In the genomic region with DNA sequence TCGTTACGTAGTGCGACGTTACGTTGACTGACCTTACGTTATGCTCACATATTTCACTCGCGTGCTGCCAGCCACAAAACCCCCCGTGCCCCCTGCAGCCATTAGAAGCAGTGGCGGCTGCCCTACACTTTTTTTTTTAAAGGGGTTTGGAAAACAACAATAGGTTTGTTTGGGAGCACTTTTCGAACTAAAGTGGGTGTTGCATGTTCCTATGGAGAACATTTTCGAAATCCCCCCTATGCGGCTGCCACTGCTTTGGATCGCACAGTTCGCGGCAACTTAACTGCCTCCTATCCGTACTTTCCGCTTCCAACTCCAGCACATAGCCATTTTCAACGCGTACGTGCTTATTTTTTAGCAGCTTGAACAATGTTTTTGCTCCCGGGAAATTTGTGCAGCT, we compare ENCODE assay signal across 4 fruit fly cellular contexts.
A peak's percentile ranks its signal among the peaks of the same experiment; 100 is the strongest.
TF ChIP-seq lines count a peak whose summit lies in the region.

No protein-coding gene starts in this region.

- no peak for TF ChIP-seq CTCF in whole organism, embryonic (GFP tag; optimal IDR thresholded peaks at IDR 0.05; lab: Kevin White, UChicago)

TF ChIP-seq in whole organism, embryonic, 481 proteins besides CTCF, POLR2A, EP300 and RAD21 (continues in another document):
- TF ChIP-seq Hmr (GFP tag; optimal IDR thresholded peaks at IDR 0.05; lab: Kevin White, UChicago): peak; percentile 25
- no peak for TF ChIP-seq Scr (GFP tag; IDR thresholded peaks at IDR 0.05; lab: Robert Waterston, UW; ENCODE audit: partially characterized antibody)
- no peak for TF ChIP-seq CG17912 (GFP tag; optimal IDR thresholded peaks at IDR 0.05; lab: Kevin White, UChicago)
- TF ChIP-seq dysf (GFP tag; IDR thresholded peaks at IDR 0.05; lab: Robert Waterston, UW): 0 out of 3 replicates have a peak, but pooled peaks have one; percentile 42
- peak; percentile 11 for TF ChIP-seq CG30403 (GFP tag; optimal IDR thresholded peaks at IDR 0.05; lab: Kevin White, UChicago)
- no peak for TF ChIP-seq hkb (optimal IDR thresholded peaks at IDR 0.05; lab: Kevin White, UChicago)
- 0 out of 2 replicates have a peak, but pooled peaks have one; percentile 31 for TF ChIP-seq hkb (GFP tag; IDR thresholded peaks at IDR 0.05; lab: Robert Waterston, UW)
- peak; percentile 28; the same call in 1 of the 2 replicates for TF ChIP-seq H2.0 (GFP tag; IDR thresholded peaks at IDR 0.05; lab: Robert Waterston, UW)
- TF ChIP-seq otp (GFP tag; IDR thresholded peaks at IDR 0.05; lab: Robert Waterston, UW): no peak
- no peak for TF ChIP-seq H15 (GFP tag; IDR thresholded peaks at IDR 0.05; lab: Robert Waterston, UW)
- peak; percentile 17 for TF ChIP-seq unpg (GFP tag; optimal IDR thresholded peaks at IDR 0.05; lab: Kevin White, UChicago)
- TF ChIP-seq CG3726 (GFP tag; IDR thresholded peaks at IDR 0.05; lab: Robert Waterston, UW): no peak
- no peak for TF ChIP-seq CG33213 (GFP tag; optimal IDR thresholded peaks at IDR 0.05; lab: Kevin White, UChicago)
- no peak for TF ChIP-seq grau (tag; optimal IDR thresholded peaks at IDR 0.05; lab: Kevin White, UChicago)
- TF ChIP-seq lab (GFP tag; optimal IDR thresholded peaks at IDR 0.05; lab: Kevin White, UChicago): peak; percentile 50
- no peak for TF ChIP-seq fd3F (GFP tag; optimal IDR thresholded peaks at IDR 0.05; lab: Kevin White, UChicago)
- TF ChIP-seq HLH3B (GFP tag; IDR thresholded peaks at IDR 0.05; lab: Robert Waterston, UW): 0 out of 2 replicates have a peak, but pooled peaks have one; percentile 27
- TF ChIP-seq pfk (GFP tag; optimal IDR thresholded peaks at IDR 0.05; lab: Kevin White, UChicago): no peak
- peak; percentile 5; the same call in 1 of the 2 replicates for TF ChIP-seq Ada2b (GFP tag; IDR thresholded peaks at IDR 0.05; lab: Robert Waterston, UW)
- TF ChIP-seq CG3281 (GFP tag; optimal IDR thresholded peaks at IDR 0.05; lab: Kevin White, UChicago): no peak
- TF ChIP-seq CG32767 (GFP tag; IDR thresholded peaks at IDR 0.05; lab: Robert Waterston, UW): no peak

TF ChIP-seq in whole organism, prepupa, 60 proteins besides CTCF, POLR2A, EP300 and RAD21 (continues in another document):
- TF ChIP-seq CG8319 (GFP tag; optimal IDR thresholded peaks at IDR 0.05; lab: Kevin White, UChicago): no peak
- no peak for TF ChIP-seq CG3032 (tag; optimal IDR thresholded peaks at IDR 0.05; lab: Kevin White, UChicago)
- TF ChIP-seq svp (GFP tag; lab: Kevin White, UChicago): peak; percentile 43
- no peak for TF ChIP-seq CG11762 (GFP tag; optimal IDR thresholded peaks at IDR 0.05; lab: Kevin White, UChicago; ENCODE audit: insufficient read depth)
- peak; percentile 8 for TF ChIP-seq CG6808 (GFP tag; optimal IDR thresholded peaks at IDR 0.05; lab: Kevin White, UChicago)
- TF ChIP-seq eg (GFP tag; IDR thresholded peaks at IDR 0.05; lab: Robert Waterston, UW): peak; percentile 44; the same call in 1 of the 3 replicates
- TF ChIP-seq dac (GFP tag; optimal IDR thresholded peaks at IDR 0.05; lab: Kevin White, UChicago): no peak
- TF ChIP-seq CG11902 (GFP tag; optimal IDR thresholded peaks at IDR 0.05; lab: Kevin White, UChicago): no peak
- TF ChIP-seq CG1621 (tag; optimal IDR thresholded peaks at IDR 0.05; lab: Kevin White, UChicago): no peak
- TF ChIP-seq Ets96B (tag; optimal IDR thresholded peaks at IDR 0.05; lab: Kevin White, UChicago): no peak
- TF ChIP-seq net (GFP tag; optimal IDR thresholded peaks at IDR 0.05; lab: Kevin White, UChicago): peak; percentile 26
- no peak for TF ChIP-seq CG6276 (GFP tag; optimal IDR thresholded peaks at IDR 0.05; lab: Kevin White, UChicago)
- no peak for TF ChIP-seq CG11294 (GFP tag; IDR thresholded peaks at IDR 0.05; lab: Robert Waterston, UW)
- TF ChIP-seq vri (GFP tag; optimal IDR thresholded peaks at IDR 0.05; lab: Kevin White, UChicago): no peak
- TF ChIP-seq Ets21C (GFP tag; optimal IDR thresholded peaks at IDR 0.05; lab: Kevin White, UChicago): no peak
- TF ChIP-seq salr (GFP tag; optimal IDR thresholded peaks at IDR 0.05; lab: Kevin White, UChicago): no peak
- no peak for TF ChIP-seq CG4318 (GFP tag; optimal IDR thresholded peaks at IDR 0.05; lab: Kevin White, UChicago)
- no peak for TF ChIP-seq CG16779 (tag; optimal IDR thresholded peaks at IDR 0.05; lab: Kevin White, UChicago)
- no peak for TF ChIP-seq CG6792 (GFP tag; optimal IDR thresholded peaks at IDR 0.05; lab: Kevin White, UChicago)
- no peak for TF ChIP-seq CG7368 (GFP tag; optimal IDR thresholded peaks at IDR 0.05; lab: Kevin White, UChicago)
- no peak for TF ChIP-seq Lpt (GFP tag; optimal IDR thresholded peaks at IDR 0.05; lab: Kevin White, UChicago)
- TF ChIP-seq cyc (GFP tag; optimal IDR thresholded peaks at IDR 0.05; lab: Kevin White, UChicago): no peak
- TF ChIP-seq fd59A (GFP tag; optimal IDR thresholded peaks at IDR 0.05; lab: Kevin White, UChicago): no peak

TF ChIP-seq in whole organism, pupa, 21 proteins besides CTCF, POLR2A, EP300 and RAD21:
- TF ChIP-seq Pif1A (GFP tag; optimal IDR thresholded peaks at IDR 0.05; lab: Kevin White, UChicago) (peak; percentile 32), CG8159 (tag; optimal IDR thresholded peaks at IDR 0.05; lab: Kevin White, UChicago) (peak; percentile 30), CG17806 (tag; optimal IDR thresholded peaks at IDR 0.05; lab: Kevin White, UChicago) (peak; percentile 7), EcR (GFP tag; optimal IDR thresholded peaks at IDR 0.05; lab: Kevin White, UChicago) (no peak), CG10348 (GFP tag; IDR thresholded peaks at IDR 0.05; lab: Robert Waterston, UW) (no peak), fd96Ca (GFP tag; IDR thresholded peaks at IDR 0.05; lab: Robert Waterston, UW) (peak; percentile 61; the same call in 2 of the 3 replicates), CG15710 (tag; optimal IDR thresholded peaks at IDR 0.05; lab: Kevin White, UChicago) (peak; percentile 28), Ets98B (GFP tag; IDR thresholded peaks at IDR 0.05; lab: Robert Waterston, UW) (peak; percentile 28; the same call in 1 of the 2 replicates), CG14655 (GFP tag; optimal IDR thresholded peaks at IDR 0.05; lab: Kevin White, UChicago) (peak; percentile 30), gl (tag; optimal IDR thresholded peaks at IDR 0.05; lab: Kevin White, UChicago) (no peak), Pif1B (GFP tag; optimal IDR thresholded peaks at IDR 0.05; lab: Kevin White, UChicago) (no peak), CG4496 (GFP tag; IDR thresholded peaks at IDR 0.05; lab: Robert Waterston, UW) (peak; percentile 34; the same call in 1 of the 3 replicates), CG9948 (tag; optimal IDR thresholded peaks at IDR 0.05; lab: Kevin White, UChicago) (no peak)
TF ChIP-seq in whole organism, pupa: peak in this region for 8.

TF ChIP-seq in whole organism, wandering third instar larva, 38 proteins besides CTCF, POLR2A, EP300 and RAD21:
- TF ChIP-seq tai (GFP tag; optimal IDR thresholded peaks at IDR 0.05; lab: Kevin White, UChicago) (no peak), fru (GFP tag; optimal IDR thresholded peaks at IDR 0.05; lab: Kevin White, UChicago) (peak; percentile 26), usp (GFP tag; optimal IDR thresholded peaks at IDR 0.05; lab: Kevin White, UChicago) (no peak), h (GFP tag; optimal IDR thresholded peaks at IDR 0.05; lab: Kevin White, UChicago) (peak; percentile 26), HLH106 (tag; optimal IDR thresholded peaks at IDR 0.05; lab: Kevin White, UChicago) (peak; percentile 3), Hr78 (GFP tag; optimal IDR thresholded peaks at IDR 0.05; lab: Kevin White, UChicago) (no peak), OdsH (GFP tag; optimal IDR thresholded peaks at IDR 0.05; lab: Kevin White, UChicago) (no peak), Jra (GFP tag; optimal IDR thresholded peaks at IDR 0.05; lab: Kevin White, UChicago) (no peak), CG9705 (GFP tag; optimal IDR thresholded peaks at IDR 0.05; lab: Kevin White, UChicago) (no peak), jim (GFP tag; optimal IDR thresholded peaks at IDR 0.05; lab: Kevin White, UChicago) (no peak), dmrt93B (GFP tag; optimal IDR thresholded peaks at IDR 0.05; lab: Kevin White, UChicago) (no peak), Rel (GFP tag; optimal IDR thresholded peaks at IDR 0.05; lab: Kevin White, UChicago) (no peak), Rel (tag; optimal IDR thresholded peaks at IDR 0.05; lab: Kevin White, UChicago) (no peak), ey (GFP tag; optimal IDR thresholded peaks at IDR 0.05; lab: Kevin White, UChicago) (peak; percentile 13), brk (GFP tag; optimal IDR thresholded peaks at IDR 0.05; lab: Kevin White, UChicago) (no peak), CG32264 (GFP tag; optimal IDR thresholded peaks at IDR 0.05; lab: Kevin White, UChicago) (no peak), N (GFP tag; optimal IDR thresholded peaks at IDR 0.05; lab: Kevin White, UChicago) (no peak), Abd-B (GFP tag; optimal IDR thresholded peaks at IDR 0.05; lab: Kevin White, UChicago) (no peak), GATAd (GFP tag; optimal IDR thresholded peaks at IDR 0.05; lab: Kevin White, UChicago) (no peak), dl (GFP tag; optimal IDR thresholded peaks at IDR 0.05; lab: Kevin White, UChicago; ENCODE audit: insufficient read depth in 1 of 2, partially characterized antibody in 2 of 2) (no peak), Hnf4 (GFP tag; optimal IDR thresholded peaks at IDR 0.05; lab: Kevin White, UChicago) (no peak), rgr (GFP tag; optimal IDR thresholded peaks at IDR 0.05; lab: Kevin White, UChicago) (peak; percentile 30), foxo (GFP tag; optimal IDR thresholded peaks at IDR 0.05; lab: Kevin White, UChicago) (peak in 1 of 2 experiments; percentile 52), CrebA (GFP tag; optimal IDR thresholded peaks at IDR 0.05; lab: Kevin White, UChicago; ENCODE audit: borderline replicate concordance) (no peak), lola (GFP tag; optimal IDR thresholded peaks at IDR 0.05; lab: Kevin White, UChicago) (no peak), woc (GFP tag; optimal IDR thresholded peaks at IDR 0.05; lab: Kevin White, UChicago) (no peak), pan (optimal IDR thresholded peaks at IDR 0.05; lab: Kevin White, UChicago) (no peak), Dfd (GFP tag; optimal IDR thresholded peaks at IDR 0.05; lab: Kevin White, UChicago) (no peak), Vsx2 (GFP tag; optimal IDR thresholded peaks at IDR 0.05; lab: Kevin White, UChicago; ENCODE audit: partially characterized antibody) (no peak), Hr83 (GFP tag; optimal IDR thresholded peaks at IDR 0.05; lab: Kevin White, UChicago; ENCODE audit: poor library complexity, severe bottlenecking) (no peak), br (GFP tag; optimal IDR thresholded peaks at IDR 0.05; lab: Kevin White, UChicago) (no peak), dsf (GFP tag; optimal IDR thresholded peaks at IDR 0.05; lab: Kevin White, UChicago; ENCODE audit: borderline replicate concordance) (no peak), Myc (optimal IDR thresholded peaks at IDR 0.05; lab: Kevin White, UChicago) (no peak)
